Worm (Caenorhabditis elegans) whole organism, L2 larva: ENCODE results near the gene R10E9.3.
A peak's percentile ranks its signal among the peaks of the same experiment; 100 is the strongest.

Experiments
- F13H6.1 ChIP-seq: sonication (generic microtip); optimal IDR thresholded peaks from 2 replicates; lab custom pipeline; 2016; ENCODE audit warnings: missing genetic modification characterization, missing compliant biosample characterization
- R02D3.7 ChIP-seq: fragments of 150-350 bp; optimal IDR thresholded peaks from 2 replicates; lab custom pipeline; 2014; ENCODE audit warnings: missing biosample characterization, missing genetic modification characterization
- Y55F3AM.14 ChIP-seq: fragments of 200-800 bp; sonication (Bioruptor generic); optimal IDR thresholded peaks from 2 replicates; lab custom pipeline; 2018; ENCODE audit warnings: mild to moderate bottlenecking, missing genetic modification characterization, missing compliant biosample characterization
- ZK546.5 ChIP-seq: sonication (generic microtip); optimal IDR thresholded peaks from 2 replicates; lab custom pipeline; 2017; ENCODE audit warnings: missing biosample characterization, missing genetic modification characterization
- alr-1 ChIP-seq: fragments of 150-350 bp; optimal IDR thresholded peaks from 2 replicates; lab custom pipeline; 2014; ENCODE audit warnings: missing biosample characterization, missing genetic modification characterization
- aly-2 ChIP-seq: fragments of 150-350 bp; optimal IDR thresholded peaks from 2 replicates; lab custom pipeline; 2014; ENCODE audit warnings: missing biosample characterization, missing genetic modification characterization
- ama-1 ChIP-seq: fragments of 150-350 bp; optimal IDR thresholded peaks from 2 replicates; lab custom pipeline; 2018; ENCODE audit warnings: inconsistent platforms
- blmp-1 ChIP-seq: sonication (generic microtip); optimal IDR thresholded peaks from 2 replicates; lab custom pipeline; 2017; ENCODE audit warnings: missing genetic modification characterization, mild to moderate bottlenecking, missing compliant biosample characterization, antibody characterized with exemption, moderate library complexity; ENCODE audit not compliant: insufficient read depth
- ceh-82 ChIP-seq: fragments of 150-350 bp; optimal IDR thresholded peaks from 2 replicates; lab custom pipeline; 2014; ENCODE audit warnings: missing biosample characterization, missing genetic modification characterization
- dmd-4 ChIP-seq: sonication (generic microtip); optimal IDR thresholded peaks from 2 replicates; lab custom pipeline; 2017; ENCODE audit warnings: missing biosample characterization, missing genetic modification characterization
- egl-27 ChIP-seq: sonication (generic microtip); optimal IDR thresholded peaks from 3 replicates; lab custom pipeline; 2017; ENCODE audit warnings: missing biosample characterization, missing genetic modification reagents, missing genetic modification characterization
- elt-1 ChIP-seq: fragments of 150-350 bp; optimal IDR thresholded peaks from 2 replicates; lab custom pipeline; 2014; ENCODE audit warnings: missing biosample characterization, missing genetic modification characterization
- elt-3 ChIP-seq: sonication (generic microtip); optimal IDR thresholded peaks from 2 replicates; lab custom pipeline; 2017; ENCODE audit warnings: missing biosample characterization, missing genetic modification characterization
- lin-11 ChIP-seq: fragments of 150-350 bp; sonication (generic microtip); optimal IDR thresholded peaks from 2 replicates; lab custom pipeline; 2014; ENCODE audit warnings: missing biosample characterization, missing genetic modification characterization, inconsistent platforms, mixed read lengths
- lin-39 ChIP-seq: fragments of 150-350 bp; optimal IDR thresholded peaks from 2 replicates; lab custom pipeline; 2014; ENCODE audit warnings: missing biosample characterization, missing genetic modification reagents, missing genetic modification characterization
- mbf-1 ChIP-seq: sonication (generic microtip); optimal IDR thresholded peaks from 2 replicates; lab custom pipeline; 2017; ENCODE audit warnings: missing biosample characterization, missing genetic modification characterization
- nhr-10 ChIP-seq: sonication (generic microtip); optimal IDR thresholded peaks from 2 replicates; lab custom pipeline; 2017; ENCODE audit warnings: missing biosample characterization, missing genetic modification characterization
- nhr-129 ChIP-seq: fragments of 150-350 bp; optimal IDR thresholded peaks from 2 replicates; lab custom pipeline; 2014; ENCODE audit warnings: missing biosample characterization, missing genetic modification characterization
- nhr-237 ChIP-seq: fragments of 150-350 bp; optimal IDR thresholded peaks from 2 replicates; lab custom pipeline; 2014; ENCODE audit warnings: missing biosample characterization, missing genetic modification characterization
- nhr-6 ChIP-seq: fragments of 150-350 bp; optimal IDR thresholded peaks from 2 replicates; lab custom pipeline; 2014; ENCODE audit warnings: missing biosample characterization, missing genetic modification characterization
- nhr-77 ChIP-seq: fragments of 150-350 bp; optimal IDR thresholded peaks from 2 replicates; lab custom pipeline; 2014; ENCODE audit warnings: missing biosample characterization, missing genetic modification characterization
- peb-1 ChIP-seq: fragments of 150-350 bp; optimal IDR thresholded peaks from 2 replicates; lab custom pipeline; 2014; ENCODE audit warnings: missing biosample characterization, missing genetic modification characterization
- sem-4 ChIP-seq: fragments of 150-350 bp; optimal IDR thresholded peaks from 2 replicates; lab custom pipeline; 2014; ENCODE audit warnings: missing biosample characterization, missing genetic modification reagents, missing genetic modification characterization
- skn-1 ChIP-seq: sonication (generic microtip); optimal IDR thresholded peaks from 2 replicates; lab custom pipeline; 2017; ENCODE audit warnings: missing biosample characterization, missing genetic modification characterization
- sma-9 ChIP-seq, 2 experiments: fragments of 150-350 bp in 1 of 2; sonication (generic microtip) in 1 of 2; optimal IDR thresholded peaks; 2 replicates each; lab custom pipeline; 2014 to 2016; ENCODE audit warnings: missing genetic modification characterization in 2 of 2, mild to moderate bottlenecking in 1 of 2, missing biosample characterization in 1 of 2, missing compliant biosample characterization in 1 of 2, missing genetic modification reagents in 1 of 2, moderate library complexity in 1 of 2
- snpc-4 ChIP-seq: fragments of 150-350 bp; optimal IDR thresholded peaks from 2 replicates; lab custom pipeline; 2014; ENCODE audit warnings: missing biosample characterization, missing genetic modification characterization
- unc-55 ChIP-seq: fragments of 150-350 bp; sonication (generic microtip); optimal IDR thresholded peaks from 3 replicates; lab custom pipeline; 2014; ENCODE audit warnings: missing biosample characterization, missing genetic modification reagents, missing genetic modification characterization
- unc-62 ChIP-seq: fragments of 150-350 bp; optimal IDR thresholded peaks from 2 replicates; lab custom pipeline; 2014; ENCODE audit warnings: missing biosample characterization, missing genetic modification reagents, missing genetic modification characterization
- zag-1 ChIP-seq: fragments of 150-350 bp; optimal IDR thresholded peaks from 2 replicates; lab custom pipeline; 2014; ENCODE audit warnings: missing biosample characterization, missing genetic modification characterization
- ztf-1 ChIP-seq: fragments of 200-800 bp; sonication (Bioruptor generic); conservative IDR thresholded peaks from 2 replicates; pipeline ENCODE4 v1.3.6; 2022; ENCODE audit warnings: missing genetic modification characterization, missing compliant biosample characterization
- ztf-4 ChIP-seq: fragments of 150-350 bp; optimal IDR thresholded peaks from 2 replicates; lab custom pipeline; 2014; ENCODE audit warnings: missing biosample characterization, missing genetic modification characterization

Gene R10E9.3

DNA sequence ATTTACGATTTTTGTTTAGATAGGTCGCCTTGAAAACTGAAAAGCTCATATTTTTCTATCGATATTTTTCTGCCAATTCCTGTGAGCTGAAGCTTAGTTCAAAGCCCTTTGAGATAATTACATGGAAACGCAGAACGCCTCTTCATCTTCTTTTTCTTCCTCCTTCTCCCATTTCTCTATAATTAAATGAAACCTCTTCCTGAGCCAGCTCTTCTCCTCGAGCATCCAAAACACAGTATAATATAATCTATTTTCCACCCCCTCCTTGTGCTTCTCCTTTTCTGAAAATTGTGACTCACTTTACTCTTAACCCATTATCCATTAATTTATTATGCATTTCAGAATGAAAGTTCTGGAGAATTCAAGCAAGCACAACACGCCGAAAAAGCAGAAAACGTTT is 3.7 kb upstream of the R10E9.3 start, which contains the start of gene F37A8.5:
F37A8.5 (plus strand) TSS at position 332 of the 400 bp plus-strand sequence.
- no peak for TF ChIP-seq ZK546.5 (tag; lab: Kevin White, UChicago)

DNA sequence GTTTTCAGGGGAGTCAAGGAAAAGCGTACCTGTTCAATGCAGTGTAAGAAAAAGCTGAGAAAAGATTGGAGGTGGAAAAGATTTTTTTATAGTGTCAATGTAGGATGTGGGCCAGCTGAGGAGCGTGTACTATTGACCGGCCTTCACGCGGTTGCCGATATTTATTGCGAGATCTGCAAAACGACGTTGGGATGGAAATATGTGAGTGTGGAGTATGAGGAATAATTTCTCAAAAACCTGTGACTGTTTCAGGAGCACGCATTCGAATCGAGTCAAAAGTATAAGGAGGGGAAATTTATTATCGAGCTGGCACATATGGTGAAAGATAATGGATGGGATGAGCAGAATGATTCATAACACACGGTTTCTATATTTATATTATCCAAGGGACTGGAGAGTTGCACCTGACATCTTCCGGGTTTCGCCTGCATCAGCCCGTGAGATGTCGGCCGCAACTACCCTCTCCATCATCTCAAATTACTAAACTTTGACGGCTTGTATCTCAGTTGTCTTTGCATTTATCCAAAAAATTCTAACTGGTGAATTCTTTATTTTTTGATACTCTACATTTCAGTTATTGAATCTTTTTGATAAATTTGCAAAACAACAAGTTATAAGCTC is 2.8 kb upstream of the R10E9.3 start:
- TF ChIP-seq snpc-4 (tag; lab: Kevin White, UChicago) (peak; percentile 33), mbf-1 (tag; lab: Kevin White, UChicago) (no peak)

DNA sequence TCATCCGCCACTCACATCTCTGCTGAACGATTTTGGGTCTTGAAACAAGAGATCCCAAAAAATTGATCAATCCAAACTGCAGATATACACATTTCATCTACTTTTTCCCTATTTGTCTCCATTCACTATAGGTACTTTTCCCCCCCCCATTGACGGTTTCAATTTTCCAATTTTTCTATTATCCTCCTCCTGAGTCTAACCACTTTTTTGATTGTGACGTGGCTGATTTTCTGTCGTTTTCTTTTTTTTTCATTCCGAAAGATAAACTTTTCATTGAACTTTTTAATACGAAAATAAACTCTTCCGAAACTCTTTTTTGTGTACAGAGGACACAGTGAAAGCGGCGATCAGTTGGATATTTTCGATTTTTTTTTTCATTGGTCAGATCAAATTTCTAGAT is 2.2 kb upstream of the R10E9.3 start:
- TF ChIP-seq peb-1 (tag; lab: Kevin White, UChicago) (no peak), ama-1 (lab: Kevin White, UChicago) (peak; percentile 22)

DNA sequence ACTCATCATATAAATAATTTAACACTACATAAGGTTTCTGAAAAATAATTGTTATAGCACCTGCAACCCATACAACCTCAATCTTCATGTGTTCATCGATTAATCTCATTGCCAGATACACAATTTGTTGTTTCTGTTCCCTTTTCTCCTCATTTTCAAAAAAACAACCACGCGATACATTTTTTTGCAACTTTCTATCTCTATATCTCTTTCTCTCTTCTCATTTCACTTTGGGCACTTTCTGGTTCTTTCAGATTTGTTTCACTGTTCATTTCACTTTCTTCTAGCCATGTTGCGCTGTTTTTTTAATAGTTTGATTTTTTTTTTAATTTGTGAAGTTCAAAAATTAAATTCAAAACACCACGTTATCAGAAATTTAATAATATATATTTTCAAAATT is 815 bp upstream of the R10E9.3 start:
- TF ChIP-seq nhr-77 (tag; lab: Kevin White, UChicago) (no peak), elt-3 (tag; lab: Kevin White, UChicago) (no peak), sem-4 (tag; lab: Kevin White, UChicago) (no peak), egl-27 (no peak), lin-11 (tag; lab: Kevin White, UChicago) (no peak), elt-1 (tag; lab: Kevin White, UChicago) (no peak), blmp-1 (tag; lab: Kevin White, UChicago) (peak; percentile 84)
- TF ChIP-seq, all 48 proteins: peak for 1

DNA sequence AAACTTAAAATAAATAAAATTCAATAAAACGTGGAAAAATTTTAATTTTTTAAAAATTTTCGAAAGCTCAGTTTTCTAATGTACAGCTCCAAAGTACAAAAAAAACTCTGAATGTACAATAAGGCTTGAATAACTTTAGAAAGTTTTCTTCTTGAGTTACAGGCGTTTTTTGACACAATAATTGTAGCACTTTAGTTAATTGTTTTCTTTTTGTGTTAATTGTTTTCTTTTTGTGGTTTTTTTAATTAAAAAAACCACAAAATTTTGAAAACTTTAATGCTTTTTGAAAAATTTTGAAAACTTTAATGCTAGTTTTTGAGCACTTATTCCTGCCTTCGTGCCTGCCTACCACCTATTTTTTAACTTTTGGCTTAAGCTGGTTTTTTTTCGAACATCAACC is 4.2 kb downstream of the R10E9.3 start, which contains the start of gene R10E9.2:
R10E9.2 (minus strand) TSS at position 101 of the 400 bp plus-strand sequence.
- TF ChIP-seq alr-1 (tag; lab: Kevin White, UChicago) (no peak), nhr-6 (tag; lab: Kevin White, UChicago) (no peak)

DNA sequence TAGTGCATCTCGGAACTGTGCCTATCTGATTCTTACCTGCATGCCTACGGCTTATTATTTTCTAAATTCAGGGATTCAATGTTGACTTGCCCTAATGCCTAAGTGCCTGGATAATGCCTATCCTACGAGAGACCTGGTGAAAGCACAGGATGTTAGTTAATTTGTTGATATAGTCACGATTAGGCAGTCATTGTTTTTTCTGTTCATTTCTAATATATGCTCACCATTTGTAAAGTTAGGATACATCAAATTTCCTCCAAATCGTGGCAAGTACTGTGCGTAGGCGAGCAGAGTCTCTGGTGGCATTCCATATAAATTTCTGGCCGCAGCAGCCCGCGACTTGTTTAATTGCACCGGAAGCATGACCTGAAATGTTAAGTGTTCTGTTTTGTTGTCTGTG is 6.1 kb downstream of the R10E9.3 start:
- no peak for TF ChIP-seq ceh-82 (tag; lab: Kevin White, UChicago)
- TF ChIP-seq F13H6.1 (tag; lab: Kevin White, UChicago): no peak
- TF ChIP-seq unc-55 (GFP tag; lab: Kevin White, UChicago): no peak
- no peak for TF ChIP-seq skn-1 (tag; lab: Kevin White, UChicago)
- no peak for TF ChIP-seq lin-39 (tag; lab: Kevin White, UChicago)
- no peak for TF ChIP-seq ZK546.5 (tag; lab: Kevin White, UChicago)
- no peak for TF ChIP-seq R02D3.7 (tag; lab: Kevin White, UChicago)
- no peak for TF ChIP-seq nhr-10
- TF ChIP-seq elt-1 (tag; lab: Kevin White, UChicago): no peak
- TF ChIP-seq dmd-4 (tag; lab: Kevin White, UChicago): no peak
- no peak for TF ChIP-seq nhr-129 (tag; lab: Kevin White, UChicago)
- TF ChIP-seq ztf-1 (GFP tag; lab: Robert Waterston, UW): no peak
- no peak for TF ChIP-seq aly-2 (tag; lab: Kevin White, UChicago)
- no peak for TF ChIP-seq Y55F3AM.14 (GFP tag; lab: Kevin White, UChicago)
- no peak for TF ChIP-seq unc-62
- no peak for TF ChIP-seq ztf-4 (tag; lab: Kevin White, UChicago)
- no peak for TF ChIP-seq lin-11 (tag; lab: Kevin White, UChicago)
- TF ChIP-seq elt-3 (tag; lab: Kevin White, UChicago): no peak
- TF ChIP-seq sem-4 (tag; lab: Kevin White, UChicago): no peak
- no peak for TF ChIP-seq sma-9 (GFP tag; optimal IDR thresholded peaks at IDR 0.05; lab: Kevin White, UChicago)
- TF ChIP-seq sma-9 (tag; optimal IDR thresholded peaks at IDR 0.05; lab: Kevin White, UChicago): no peak

DNA sequence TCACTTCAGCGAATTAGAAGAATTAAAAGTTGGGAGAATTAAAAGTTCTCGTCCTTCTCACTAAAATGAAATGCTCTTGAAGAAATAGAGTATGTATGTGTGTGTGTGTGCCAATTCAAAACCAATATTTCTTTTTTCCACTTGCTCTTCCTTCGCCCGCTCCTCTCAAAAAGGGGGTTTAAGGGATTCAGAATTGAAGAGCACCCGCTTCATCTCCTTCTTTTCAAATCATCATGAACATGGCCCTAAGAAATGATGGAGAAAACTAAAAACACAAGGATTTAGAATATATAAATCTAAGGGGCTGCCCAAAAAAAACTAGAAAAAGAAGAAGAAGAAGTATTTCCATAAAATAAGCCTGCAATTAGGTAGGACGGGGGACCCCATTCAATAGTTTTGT is 9.1 kb downstream of the R10E9.3 start:
- TF ChIP-seq zag-1 (tag; lab: Kevin White, UChicago): peak; percentile 16
- no peak for TF ChIP-seq nhr-237 (tag; lab: Kevin White, UChicago)
- TF ChIP-seq unc-55 (GFP tag; lab: Kevin White, UChicago): peak; percentile 42
- TF ChIP-seq lin-39 (tag; lab: Kevin White, UChicago): peak; percentile 7
- no peak for TF ChIP-seq F13H6.1 (tag; lab: Kevin White, UChicago)
- TF ChIP-seq nhr-6 (tag; lab: Kevin White, UChicago): no peak
